Fruit fly (Drosophila melanogaster): ENCODE measurements around the gene PH4alphaMP.

PH4alphaMP gene

dm6 chr3R:30531989-30532653 lies 36.2 kb upstream of the PH4alphaMP start, which contains the start of gene tmod (continued):
- TF ChIP-seq Doc3 (GFP tag; IDR thresholded peaks at IDR 0.05; ENCODE audit: partially characterized antibody) (no peak; the same call in 2 of the 3 replicates), mld (GFP tag; IDR thresholded peaks at IDR 0.05; ENCODE audit: partially characterized antibody) (no peak), CG17359 (tag; optimal IDR thresholded peaks at IDR 0.05) (peak; percentile 66), pzg (GFP tag; optimal IDR thresholded peaks at IDR 0.05) (no peak), Kr (GFP tag; optimal IDR thresholded peaks at IDR 0.05) (no peak), CG10366 (GFP tag; IDR thresholded peaks at IDR 0.05) (peak; percentile 24; the same call in 1 of the 2 replicates), tgo (GFP tag; IDR thresholded peaks at IDR 0.05) (peak; percentile 49; the same call in 2 of the 3 replicates), tna (GFP tag; IDR thresholded peaks at IDR 0.05; ENCODE audit: partially characterized antibody) (no peak), ftz-f1 (GFP tag; optimal IDR thresholded peaks at IDR 0.05) (peak; percentile 36), H15 (GFP tag; IDR thresholded peaks at IDR 0.05) (no peak), CG30403 (GFP tag; optimal IDR thresholded peaks at IDR 0.05) (peak; percentile 43), crol (GFP tag; IDR thresholded peaks at IDR 0.05) (peak; percentile 85), CG11247 (GFP tag; IDR thresholded peaks at IDR 0.05) (no peak), CG14710 (tag; optimal IDR thresholded peaks at IDR 0.05) (peak; percentile 60), CG1832 (GFP tag; optimal IDR thresholded peaks at IDR 0.05) (peak; percentile 83), CG11560 (tag; IDR thresholded peaks at IDR 0.05) (no peak), nerfin-2 (GFP tag; IDR thresholded peaks at IDR 0.05; ENCODE audit: partially characterized antibody) (no peak), E2f2 (GFP tag; IDR thresholded peaks at IDR 0.05) (peak; percentile 20; the same call in 1 of the 2 replicates), CG3995 (GFP tag; optimal IDR thresholded peaks at IDR 0.05) (no peak), fu2 (GFP tag; optimal IDR thresholded peaks at IDR 0.05) (no peak), sim (GFP tag; IDR thresholded peaks at IDR 0.05) (no peak), eve (GFP tag; optimal IDR thresholded peaks at IDR 0.05) (peak in 1 of 2 experiments; percentile 40), Adf1 (GFP tag; IDR thresholded peaks at IDR 0.05) (peak; percentile 82), Antp (GFP tag; optimal IDR thresholded peaks at IDR 0.05) (peak; percentile 6), Dip2 (GFP tag; IDR thresholded peaks at IDR 0.05) (no peak), usp (GFP tag; optimal IDR thresholded peaks at IDR 0.05) (no peak), CG13894 (tag; optimal IDR thresholded peaks at IDR 0.05) (no peak), Doc2 (GFP tag; IDR thresholded peaks at IDR 0.05) (no peak), gsb-n (tag; optimal IDR thresholded peaks at IDR 0.05) (peak; percentile 45), CG11723 (GFP tag; optimal IDR thresholded peaks at IDR 0.05) (peak; percentile 39), CG16863 (GFP tag; optimal IDR thresholded peaks at IDR 0.05) (no peak), CG6272 (GFP tag; IDR thresholded peaks at IDR 0.05) (no peak), eyg (GFP tag; optimal IDR thresholded peaks at IDR 0.05) (no peak), Usf (GFP tag; optimal IDR thresholded peaks at IDR 0.05) (no peak), CG2712 (tag; optimal IDR thresholded peaks at IDR 0.05) (peak; percentile 65), CG42726 (GFP tag; IDR thresholded peaks at IDR 0.05; ENCODE audit: partially characterized antibody) (no peak), CG10543 (GFP tag; optimal IDR thresholded peaks at IDR 0.05) (peak; percentile 64), dan (GFP tag; IDR thresholded peaks at IDR 0.05) (no peak), Xbp1 (GFP tag; optimal IDR thresholded peaks at IDR 0.05) (peak; percentile 45), CG2678 (tag; optimal IDR thresholded peaks at IDR 0.05) (peak; percentile 77), twi (tag; optimal IDR thresholded peaks at IDR 0.05) (peak; percentile 30), CG32767 (GFP tag; IDR thresholded peaks at IDR 0.05) (0 out of 2 replicates have a peak, but pooled peaks have one; percentile 32), chinmo (GFP tag; IDR thresholded peaks at IDR 0.05; ENCODE audit: partially characterized antibody) (0 out of 4 replicates have a peak, but pooled peaks have one; percentile 64), her (GFP tag; optimal IDR thresholded peaks at IDR 0.05) (no peak), row (GFP tag; IDR thresholded peaks at IDR 0.05) (peak; percentile 71), CG12071 (GFP tag; optimal IDR thresholded peaks at IDR 0.05) (no peak), CG14050 (GFP tag; IDR thresholded peaks at IDR 0.05) (no peak), CG4282 (GFP tag; optimal IDR thresholded peaks at IDR 0.05) (no peak), fd96Cb (tag; optimal IDR thresholded peaks at IDR 0.05) (peak; percentile 76), CG32532 (GFP tag; IDR thresholded peaks at IDR 0.05) (peak; percentile 70; the same call in 1 of the 2 replicates)
